Worm (Caenorhabditis elegans): Measurements from ENCODE around the gene F10G7.12.
A peak's percentile ranks its signal among the peaks of the same experiment; 100 is the strongest.

The F10G7.12 gene

ce11 chrII:4667572-4667971 is 22.0 kb upstream of the F10G7.12 start, which contains the start of gene fut-5:
fut-5 (minus strand) TSS chrII:4667672.
- TF ChIP-seq nfyb-1 (GFP tag; IDR thresholded peaks at IDR 0.05) = no peak
- TF ChIP-seq madf-3 (GFP tag; IDR thresholded peaks at IDR 0.05) = no peak
- no peak for TF ChIP-seq hmg-20 (GFP tag; IDR thresholded peaks at IDR 0.05)
- no peak for TF ChIP-seq K11D2.4 (GFP tag; IDR thresholded peaks at IDR 0.05)
- TF ChIP-seq dpff-1 (tag; optimal IDR thresholded peaks at IDR 0.05) = no peak
- TF ChIP-seq Y79H2A.3 (GFP tag; conservative IDR thresholded peaks at IDR 0.05) = no peak
- no peak for TF ChIP-seq Y53F4B.3 (GFP tag; IDR thresholded peaks at IDR 0.05)
- no peak for TF ChIP-seq ekl-4 (GFP tag; IDR thresholded peaks at IDR 0.05)

ce11 chrII:4671692-4672091 is 17.9 kb upstream of the F10G7.12 start, which contains the start of gene T05A7.6:
T05A7.6 (minus strand) TSS chrII:4671792.
- TF ChIP-seq F23B12.7 (tag; optimal IDR thresholded peaks at IDR 0.05; ENCODE audit: insufficient read depth) (no peak), F10E7.11 (tag; optimal IDR thresholded peaks at IDR 0.05) (no peak), nhr-27 (tag; optimal IDR thresholded peaks at IDR 0.05) (no peak), ceh-27 (GFP tag; optimal IDR thresholded peaks at IDR 0.05) (no peak), nhr-80 (tag; optimal IDR thresholded peaks at IDR 0.05) (no peak), ZK185.1 (tag; optimal IDR thresholded peaks at IDR 0.05; ENCODE audit: poor library complexity, severe bottlenecking) (no peak), tlf-1 (GFP tag; optimal IDR thresholded peaks at IDR 0.05) (no peak), F57C9.4 (tag; optimal IDR thresholded peaks at IDR 0.05) (no peak), lin-26 (GFP tag; IDR thresholded peaks at IDR 0.05) (no peak)

- TF ChIP-seq ztf-3 (GFP tag; optimal IDR thresholded peaks at IDR 0.05) (no peak), nhr-80 (tag; optimal IDR thresholded peaks at IDR 0.05) (peak; percentile 77), dox-1 (GFP tag; IDR thresholded peaks at IDR 0.05) (peak; percentile 66), attf-5 (GFP tag; optimal IDR thresholded peaks at IDR 0.05) (peak; percentile 70), fkh-3 (tag; optimal IDR thresholded peaks at IDR 0.05) (no peak), mcd-1 (GFP tag; IDR thresholded peaks at IDR 0.05) (0 out of 2 replicates have a peak, but pooled peaks have one; percentile 33), egl-18 (GFP tag; IDR thresholded peaks at IDR 0.05) (no peak), zfh-2 (GFP tag; conservative IDR thresholded peaks at IDR 0.05) (0 out of 2 replicates have a peak, but pooled peaks have one; percentile 31), snpc-4 (GFP tag; optimal IDR thresholded peaks at IDR 0.05) (no peak), snpc-4 (tag; optimal IDR thresholded peaks at IDR 0.05) (no peak), Y95B8A.8 (GFP tag; IDR thresholded peaks at IDR 0.05) (no peak), bed-1 (GFP tag; IDR thresholded peaks at IDR 0.05) (no peak), madf-3 (GFP tag; IDR thresholded peaks at IDR 0.05) (0 out of 2 replicates have a peak, but pooled peaks have one; percentile 29), nhr-179 (tag; optimal IDR thresholded peaks at IDR 0.05) (no peak), egl-44 (GFP tag; IDR thresholded peaks at IDR 0.05) (0 out of 2 replicates have a peak, but pooled peaks have one; percentile 33), bed-2 (GFP tag; IDR thresholded peaks at IDR 0.05) (no peak), attf-3 (GFP tag; conservative IDR thresholded peaks at IDR 0.05) (0 out of 2 replicates have a peak, but pooled peaks have one; percentile 25), die-1 (tag; optimal IDR thresholded peaks at IDR 0.05) (peak; percentile 7), ceh-79 (tag; optimal IDR thresholded peaks at IDR 0.05) (no peak), C17E4.6 (GFP tag; IDR thresholded peaks at IDR 0.05) (no peak)
Observed at ce11 chrII:4672584-4673110, 16.9 kb upstream of the F10G7.12 start, which contains the start of the genes clec-140 and hmg-11. clec-140 (plus strand) TSS chrII:4673060. hmg-11 (plus strand) TSS chrII:4673085.
